Fruit fly (Drosophila melanogaster) whole organism, wandering third instar larva: ENCODE measurements around the gene kst.

ENCODE experiments used
- Abd-B ChIP-seq: fragments of >200 bp; optimal IDR thresholded peaks from 2 replicates; lab custom pipeline; 2017; ENCODE audit warnings: missing biosample characterization, missing genetic modification characterization
- CG32264 ChIP-seq: fragments of 200-800 bp; sonication (Bioruptor generic); optimal IDR thresholded peaks from 2 replicates; lab custom pipeline; 2016; ENCODE audit warnings: missing biosample characterization, missing genetic modification characterization
- CG9705 ChIP-seq: fragments of 200-800 bp; sonication (Bioruptor generic); optimal IDR thresholded peaks from 2 replicates; lab custom pipeline; 2018; ENCODE audit warnings: missing biosample characterization, mild to moderate bottlenecking, missing genetic modification characterization
- CrebA ChIP-seq: fragments of 200-800 bp; sonication (Bioruptor generic); optimal IDR thresholded peaks from 2 replicates; lab custom pipeline; 2016; ENCODE audit warnings: missing biosample characterization, mild to moderate bottlenecking, missing genetic modification characterization, borderline replicate concordance
- Dfd ChIP-seq: fragments of >200 bp; optimal IDR thresholded peaks from 2 replicates; lab custom pipeline; 2017; ENCODE audit warnings: missing biosample characterization, missing genetic modification characterization
- Dif ChIP-seq: fragments of 200-275, 200-300 bp; sonication (Bioruptor generic); optimal IDR thresholded peaks from 2 replicates; lab custom pipeline; 2018; ENCODE audit warnings: missing biosample characterization, missing genetic modification characterization; ENCODE audit not compliant: partially characterized antibody
- GATAd ChIP-seq: sonication (Bioruptor generic); optimal IDR thresholded peaks from 2 replicates; lab custom pipeline; 2016; ENCODE audit warnings: missing biosample characterization, missing genetic modification characterization
- HLH106 ChIP-seq: fragments of 200-800 bp; optimal IDR thresholded peaks from 3 replicates; lab custom pipeline; 2019; ENCODE audit warnings: missing biosample characterization, mild to moderate bottlenecking, missing genetic modification characterization, moderate library complexity
- Hnf4 ChIP-seq: fragments of 200-800 bp; sonication (Bioruptor generic); optimal IDR thresholded peaks from 2 replicates; lab custom pipeline; 2016; ENCODE audit warnings: missing biosample characterization, mild to moderate bottlenecking, missing genetic modification characterization
- Hr78 ChIP-seq: fragments of >200 bp; optimal IDR thresholded peaks from 2 replicates; lab custom pipeline; 2017; ENCODE audit warnings: missing biosample characterization, missing genetic modification characterization
- Hr83 ChIP-seq: fragments of 200-300 bp; sonication (Bioruptor generic); optimal IDR thresholded peaks from 2 replicates; lab custom pipeline; 2016; ENCODE audit warnings: missing biosample characterization, mild to moderate bottlenecking, missing genetic modification characterization, moderate library complexity; ENCODE audit not compliant: poor library complexity, severe bottlenecking
- Jra ChIP-seq: sonication (Bioruptor generic); optimal IDR thresholded peaks from 2 replicates; lab custom pipeline; 2016; ENCODE audit warnings: missing biosample characterization, missing genetic modification characterization
- Mio ChIP-seq: sonication (Bioruptor generic); optimal IDR thresholded peaks from 2 replicates; lab custom pipeline; 2016; ENCODE audit warnings: missing biosample characterization, missing genetic modification characterization
- Myc ChIP-seq: fragments of >200 bp; optimal IDR thresholded peaks from 2 replicates; lab custom pipeline; 2017
- N ChIP-seq: fragments of >200 bp; optimal IDR thresholded peaks from 2 replicates; lab custom pipeline; 2018; ENCODE audit warnings: missing biosample characterization, missing external identifiers, missing genetic modification characterization
- OdsH ChIP-seq: fragments of 200-800 bp; sonication (Bioruptor generic); optimal IDR thresholded peaks from 2 replicates; lab custom pipeline; 2016; ENCODE audit warnings: missing biosample characterization, mild to moderate bottlenecking, missing genetic modification characterization
- Rel ChIP-seq, 2 experiments: fragments of 200-800 bp; sonication (Bioruptor generic) in 1 of 2; optimal IDR thresholded peaks; 2 replicates in 1 of 2; 3 replicates in 1 of 2; lab custom pipeline; 2016 to 2019; ENCODE audit warnings: mild to moderate bottlenecking in 2 of 2, missing biosample characterization in 2 of 2, missing genetic modification characterization in 2 of 2, moderate library complexity in 1 of 2
- Sp1 ChIP-seq: fragments of 200-800 bp; sonication (Bioruptor generic); optimal IDR thresholded peaks from 3 replicates; lab custom pipeline; 2019; ENCODE audit warnings: missing biosample characterization, mild to moderate bottlenecking, missing genetic modification characterization, moderate library complexity
- Vsx2 ChIP-seq: fragments of 200-300, 225-300 bp; sonication (Bioruptor generic); optimal IDR thresholded peaks from 2 replicates; lab custom pipeline; 2018; ENCODE audit warnings: missing biosample characterization, missing genetic modification characterization; ENCODE audit not compliant: partially characterized antibody
- br ChIP-seq: fragments of 200-800 bp; sonication (Bioruptor generic); optimal IDR thresholded peaks from 2 replicates; lab custom pipeline; 2016; ENCODE audit warnings: missing biosample characterization, missing genetic modification characterization
- brk ChIP-seq: fragments of 200-800 bp; sonication (Bioruptor generic); optimal IDR thresholded peaks from 2 replicates; lab custom pipeline; 2016; ENCODE audit warnings: missing biosample characterization, mild to moderate bottlenecking, missing genetic modification characterization
- dl ChIP-seq, 2 experiments: fragments of 175-275, 200-275 bp in 1 of 2; fragments of 200-275 bp in 1 of 2; sonication (Bioruptor generic); optimal IDR thresholded peaks; lab custom pipeline; 2018; ENCODE audit warnings: mild to moderate bottlenecking in 2 of 2, missing biosample characterization in 2 of 2, missing genetic modification characterization in 2 of 2, moderate library complexity in 2 of 2; ENCODE audit not compliant: partially characterized antibody in 2 of 2, insufficient read depth in 1 of 2
- dmrt93B ChIP-seq: fragments of 200-800 bp; sonication (Bioruptor generic); optimal IDR thresholded peaks from 2 replicates; lab custom pipeline; 2018; ENCODE audit warnings: missing biosample characterization, mild to moderate bottlenecking, missing genetic modification characterization
- dsf ChIP-seq: sonication (Bioruptor generic); optimal IDR thresholded peaks from 2 replicates; lab custom pipeline; 2016; ENCODE audit warnings: missing biosample characterization, missing genetic modification characterization, borderline replicate concordance
- ey ChIP-seq: fragments of 200-800 bp; sonication (Bioruptor generic); optimal IDR thresholded peaks from 2 replicates; lab custom pipeline; 2016; ENCODE audit warnings: missing biosample characterization, missing genetic modification characterization
- foxo ChIP-seq, 2 experiments: fragments of 200-800 bp; sonication (Bioruptor generic); optimal IDR thresholded peaks; 2 replicates in 1 of 2; 3 replicates in 1 of 2; lab custom pipeline; 2016 to 2017; ENCODE audit warnings: missing biosample characterization in 2 of 2, missing genetic modification characterization in 2 of 2
- fru ChIP-seq: fragments of 200-800 bp; sonication (Bioruptor generic); optimal IDR thresholded peaks from 3 replicates; lab custom pipeline; 2016; ENCODE audit warnings: missing biosample characterization, mild to moderate bottlenecking, missing genetic modification characterization
- h ChIP-seq: fragments of 200-800 bp; sonication (Bioruptor generic); optimal IDR thresholded peaks from 3 replicates; lab custom pipeline; 2016; ENCODE audit warnings: missing biosample characterization, mild to moderate bottlenecking, missing genetic modification characterization
- jim ChIP-seq: fragments of 175-275, 200-325 bp; sonication (Bioruptor generic); optimal IDR thresholded peaks from 2 replicates; lab custom pipeline; 2016; ENCODE audit warnings: missing biosample characterization, mild to moderate bottlenecking, missing genetic modification characterization
- lola ChIP-seq: fragments of >200 bp; optimal IDR thresholded peaks from 2 replicates; lab custom pipeline; 2017; ENCODE audit warnings: missing biosample characterization, missing genetic modification characterization
- pan ChIP-seq: fragments of >200 bp; optimal IDR thresholded peaks from 2 replicates; lab custom pipeline; 2017
- psq ChIP-seq: fragments of 200-800 bp; sonication (Bioruptor generic); optimal IDR thresholded peaks from 3 replicates; lab custom pipeline; 2017; ENCODE audit warnings: missing biosample characterization, mild to moderate bottlenecking, missing genetic modification characterization, moderate library complexity
- rgr ChIP-seq: fragments of 200-800 bp; sonication (Bioruptor generic); optimal IDR thresholded peaks from 3 replicates; lab custom pipeline; 2016; ENCODE audit warnings: missing biosample characterization, mild to moderate bottlenecking, missing genetic modification characterization
- sage ChIP-seq: fragments of 200-800 bp; sonication (Bioruptor generic); optimal IDR thresholded peaks from 2 replicates; lab custom pipeline; 2016; ENCODE audit warnings: missing biosample characterization, mild to moderate bottlenecking, missing genetic modification characterization
- sv ChIP-seq: fragments of 200-800 bp; sonication (Bioruptor generic); optimal IDR thresholded peaks from 3 replicates; lab custom pipeline; 2016; ENCODE audit warnings: missing biosample characterization, missing genetic modification characterization
- tai ChIP-seq: sonication (Bioruptor generic); optimal IDR thresholded peaks from 2 replicates; lab custom pipeline; 2016; ENCODE audit warnings: missing biosample characterization, missing genetic modification characterization
- usp ChIP-seq: fragments of >200 bp; optimal IDR thresholded peaks from 2 replicates; lab custom pipeline; 2017; ENCODE audit warnings: missing biosample characterization, missing genetic modification characterization
- woc ChIP-seq: sonication (Bioruptor generic); optimal IDR thresholded peaks from 2 replicates; lab custom pipeline; 2016; ENCODE audit warnings: missing biosample characterization, mild to moderate bottlenecking, missing genetic modification characterization

Gene kst

DNA sequence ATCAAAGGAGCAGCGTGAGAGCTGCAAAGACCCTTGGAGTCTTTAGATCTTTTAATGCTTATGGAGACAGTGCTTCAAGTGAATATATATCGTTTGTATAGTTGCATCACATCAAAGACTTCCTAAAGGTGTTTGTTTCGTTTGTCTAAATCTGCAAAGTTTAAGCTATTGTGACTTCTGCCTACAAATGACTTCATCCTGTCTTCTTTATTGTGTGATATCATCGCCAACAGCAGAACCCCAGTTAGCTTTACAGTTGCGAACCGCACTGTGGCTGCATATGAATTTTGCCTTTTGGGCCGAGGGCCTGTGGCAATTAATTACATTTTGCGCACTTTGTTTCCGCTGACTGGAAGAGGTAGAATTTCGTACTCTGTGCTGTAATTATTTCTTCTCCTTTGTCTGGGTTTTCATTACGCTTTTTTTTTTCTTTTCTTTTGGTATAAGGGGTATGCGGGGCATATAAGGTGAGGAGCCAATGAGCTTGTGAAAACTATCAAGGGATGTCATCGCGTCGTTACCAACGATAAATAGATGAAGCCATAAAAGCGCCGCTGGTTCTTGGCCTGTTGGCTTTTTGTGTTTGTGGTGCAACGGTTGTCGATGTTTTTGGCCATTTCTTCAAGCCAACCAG lies 5.8 kb downstream of the kst start:
- peak; percentile 15 for TF ChIP-seq Mio
- TF ChIP-seq jim (GFP tag; lab: Kevin White, UChicago) = no peak
- no peak for TF ChIP-seq Dfd (GFP tag; lab: Kevin White, UChicago)
- TF ChIP-seq usp (GFP tag; lab: Kevin White, UChicago) = no peak
- peak; percentile 76 for TF ChIP-seq rgr (GFP tag; lab: Kevin White, UChicago)
- no peak for TF ChIP-seq CG32264
- TF ChIP-seq Hr83 (GFP tag; lab: Kevin White, UChicago) = no peak
- peak; percentile 39 for TF ChIP-seq dmrt93B (GFP tag; lab: Kevin White, UChicago)
- TF ChIP-seq N (GFP tag; lab: Kevin White, UChicago) = no peak
- peak; percentile 63 for TF ChIP-seq OdsH (GFP tag; lab: Kevin White, UChicago)
- peak; percentile 78 for TF ChIP-seq ey (GFP tag; lab: Kevin White, UChicago)
- TF ChIP-seq Dif (GFP tag; lab: Kevin White, UChicago) = no peak
- peak; percentile 76 for TF ChIP-seq fru (GFP tag; lab: Kevin White, UChicago)
- TF ChIP-seq woc (GFP tag; lab: Kevin White, UChicago) = peak; percentile 74
- no peak for TF ChIP-seq dl (GFP tag; optimal IDR thresholded peaks at IDR 0.05; lab: Kevin White, UChicago; ENCODE audit: insufficient read depth in 1 of 2, partially characterized antibody in 2 of 2)
- peak; percentile 64 for TF ChIP-seq psq (GFP tag; lab: Kevin White, UChicago)
- TF ChIP-seq h (GFP tag; lab: Kevin White, UChicago) = peak; percentile 69
- no peak for TF ChIP-seq Abd-B (GFP tag; lab: Kevin White, UChicago)
- no peak for TF ChIP-seq CrebA (GFP tag; lab: Kevin White, UChicago)
- TF ChIP-seq pan (lab: Kevin White, UChicago) = no peak
- TF ChIP-seq CG9705 = peak; percentile 41
- no peak for TF ChIP-seq Jra (GFP tag; lab: Kevin White, UChicago)
- TF ChIP-seq dsf = no peak
- TF ChIP-seq foxo (GFP tag; optimal IDR thresholded peaks at IDR 0.05; lab: Kevin White, UChicago) = peak in 1 of 2 experiments; percentile 77
- TF ChIP-seq tai (GFP tag; lab: Kevin White, UChicago) = peak; percentile 10
- no peak for TF ChIP-seq Myc (lab: Kevin White, UChicago)
- TF ChIP-seq lola (GFP tag; lab: Kevin White, UChicago) = no peak
- no peak for TF ChIP-seq Rel (GFP tag; optimal IDR thresholded peaks at IDR 0.05; lab: Kevin White, UChicago)
- TF ChIP-seq Rel (tag; optimal IDR thresholded peaks at IDR 0.05; lab: Kevin White, UChicago) = peak; percentile 13
- TF ChIP-seq sage (GFP tag; lab: Kevin White, UChicago) = peak; percentile 49
- no peak for TF ChIP-seq Vsx2 (GFP tag; lab: Kevin White, UChicago)
- peak; percentile 58 for TF ChIP-seq HLH106
- no peak for TF ChIP-seq GATAd
- TF ChIP-seq sv (GFP tag; lab: Kevin White, UChicago) = no peak
- peak; percentile 75 for TF ChIP-seq Hnf4 (GFP tag; lab: Kevin White, UChicago)
- TF ChIP-seq Sp1 = peak; percentile 77
- peak; percentile 73 for TF ChIP-seq br (GFP tag; lab: Kevin White, UChicago)
- no peak for TF ChIP-seq Hr78 (GFP tag; lab: Kevin White, UChicago)
- TF ChIP-seq brk = peak; percentile 3
- TF ChIP-seq, all 38 proteins: peak for 19

DNA sequence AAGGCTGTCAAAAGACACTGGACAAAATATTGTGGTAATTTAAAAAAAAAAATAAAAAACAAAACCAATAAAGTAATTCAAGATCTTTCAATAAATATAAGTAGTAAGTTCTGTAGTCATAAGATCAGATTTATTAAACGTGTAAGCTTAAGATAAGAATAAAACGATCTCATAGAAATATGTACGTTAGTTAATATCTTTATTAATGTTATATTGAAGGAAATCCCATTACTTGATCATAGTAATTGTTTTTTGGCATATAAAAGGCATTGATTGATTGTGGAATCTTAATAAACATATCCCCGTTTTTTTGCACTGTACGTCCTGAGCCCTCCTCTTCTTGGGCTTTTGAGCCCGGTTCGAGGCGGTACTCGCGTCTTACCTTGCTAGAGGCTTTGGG lies 6.6 kb downstream of the kst start:
- TF ChIP-seq Hnf4 (GFP tag; lab: Kevin White, UChicago) = peak; percentile 78
- peak; percentile 85 for TF ChIP-seq h (GFP tag; lab: Kevin White, UChicago)
- TF ChIP-seq woc (GFP tag; lab: Kevin White, UChicago) = peak; percentile 60
- peak; percentile 90 for TF ChIP-seq Sp1
- no peak for TF ChIP-seq Vsx2 (GFP tag; lab: Kevin White, UChicago)
- peak; percentile 19 for TF ChIP-seq dsf
- TF ChIP-seq GATAd = no peak
- TF ChIP-seq brk = peak; percentile 76
- TF ChIP-seq OdsH (GFP tag; lab: Kevin White, UChicago) = peak; percentile 85
- peak; percentile 85 for TF ChIP-seq psq (GFP tag; lab: Kevin White, UChicago)
- no peak for TF ChIP-seq N (GFP tag; lab: Kevin White, UChicago)
- TF ChIP-seq Mio = no peak
- no peak for TF ChIP-seq pan (lab: Kevin White, UChicago)
- no peak for TF ChIP-seq dl (GFP tag; optimal IDR thresholded peaks at IDR 0.05; lab: Kevin White, UChicago; ENCODE audit: insufficient read depth in 1 of 2, partially characterized antibody in 2 of 2)
- peak; percentile 60 for TF ChIP-seq CG9705
- TF ChIP-seq Jra (GFP tag; lab: Kevin White, UChicago) = peak; percentile 38
- TF ChIP-seq Hr83 (GFP tag; lab: Kevin White, UChicago) = no peak
- TF ChIP-seq sage (GFP tag; lab: Kevin White, UChicago) = peak; percentile 11
- peak; percentile 72 for TF ChIP-seq br (GFP tag; lab: Kevin White, UChicago)
- peak; percentile 59 for TF ChIP-seq dmrt93B (GFP tag; lab: Kevin White, UChicago)
- peak in 1 of 2 experiments; percentile 85 for TF ChIP-seq foxo (GFP tag; optimal IDR thresholded peaks at IDR 0.05; lab: Kevin White, UChicago)
- no peak for TF ChIP-seq Dfd (GFP tag; lab: Kevin White, UChicago)
- TF ChIP-seq fru (GFP tag; lab: Kevin White, UChicago) = peak; percentile 88
- no peak for TF ChIP-seq usp (GFP tag; lab: Kevin White, UChicago)
- TF ChIP-seq sv (GFP tag; lab: Kevin White, UChicago) = peak; percentile 16
- no peak for TF ChIP-seq Dif (GFP tag; lab: Kevin White, UChicago)
- peak; percentile 52 for TF ChIP-seq tai (GFP tag; lab: Kevin White, UChicago)
- TF ChIP-seq HLH106 = peak; percentile 78
- peak; percentile 79 for TF ChIP-seq ey (GFP tag; lab: Kevin White, UChicago)
- TF ChIP-seq rgr (GFP tag; lab: Kevin White, UChicago) = peak; percentile 77
- peak; percentile 23 for TF ChIP-seq CG32264
- TF ChIP-seq Myc (lab: Kevin White, UChicago) = no peak
- TF ChIP-seq Rel (GFP tag; optimal IDR thresholded peaks at IDR 0.05; lab: Kevin White, UChicago) = no peak
- TF ChIP-seq Rel (tag; optimal IDR thresholded peaks at IDR 0.05; lab: Kevin White, UChicago) = peak; percentile 6
- TF ChIP-seq jim (GFP tag; lab: Kevin White, UChicago) = no peak
- TF ChIP-seq, all 38 proteins: peak for 22
